Fruit fly (Drosophila melanogaster) whole organism, embryonic: ENCODE measurements around the gene CG5500.

Source experiments
- Antp ChIP-seq: fragments of 200-800 bp; sonication (Bioruptor generic); optimal IDR thresholded peaks from 3 replicates; lab custom pipeline; 2016; ENCODE audit warnings: missing biosample characterization, missing genetic modification characterization
- B-H2 ChIP-seq: fragments of 200-800 bp; sonication (Bioruptor generic); optimal IDR thresholded peaks from 2 replicates; lab custom pipeline; 2018; ENCODE audit warnings: missing biosample characterization, mild to moderate bottlenecking, missing genetic modification characterization
- CG12391 ChIP-seq: fragments of 200-800 bp; sonication (Bioruptor generic); optimal IDR thresholded peaks from 3 replicates; lab custom pipeline; 2018; ENCODE audit warnings: missing biosample characterization, mild to moderate bottlenecking, missing genetic modification characterization, moderate library complexity
- CG12769 ChIP-seq: fragments of 200-800 bp; sonication (Bioruptor generic); optimal IDR thresholded peaks from 2 replicates; lab custom pipeline; 2019; ENCODE audit warnings: missing biosample characterization, mild to moderate bottlenecking, missing genetic modification characterization, moderate library complexity
- CG13123 ChIP-seq: fragments of 200-800 bp; sonication (Bioruptor generic); optimal IDR thresholded peaks from 2 replicates; lab custom pipeline; 2016; ENCODE audit warnings: missing biosample characterization, missing genetic modification characterization
- CG13424 ChIP-seq: fragments of 200-800 bp; sonication (Bioruptor generic); optimal IDR thresholded peaks from 2 replicates; lab custom pipeline; 2019; ENCODE audit warnings: missing biosample characterization, mild to moderate bottlenecking, missing genetic modification characterization, moderate library complexity
- CG13624 ChIP-seq: fragments of 200-800 bp; sonication (Bioruptor generic); optimal IDR thresholded peaks from 2 replicates; lab custom pipeline; 2016; ENCODE audit warnings: missing biosample characterization, missing genetic modification characterization
- CG1529 ChIP-seq: fragments of 200-800 bp; sonication (Bioruptor generic); optimal IDR thresholded peaks from 3 replicates; lab custom pipeline; 2018; ENCODE audit warnings: missing biosample characterization, missing genetic modification characterization
- CG15696 ChIP-seq: fragments of 200-800 bp; sonication (Bioruptor generic); optimal IDR thresholded peaks from 2 replicates; lab custom pipeline; 2019; ENCODE audit warnings: missing biosample characterization, mild to moderate bottlenecking, missing genetic modification characterization, moderate library complexity
- CG17612 ChIP-seq: fragments of 200-800 bp; sonication (Bioruptor generic); IDR thresholded peaks from 2 replicates; pipeline ENCODE4 v1.3.6; 2022; ENCODE audit warnings: missing biosample characterization, missing genetic modification characterization
- CG18764 ChIP-seq: fragments of 200-800 bp; sonication (Bioruptor generic); optimal IDR thresholded peaks from 3 replicates; lab custom pipeline; 2016; ENCODE audit warnings: missing biosample characterization, missing genetic modification characterization
- CG2120 ChIP-seq: fragments of 200-800 bp; sonication (Bioruptor generic); optimal IDR thresholded peaks from 3 replicates; lab custom pipeline; 2016; ENCODE audit warnings: missing biosample characterization, missing genetic modification characterization
- CG30020 ChIP-seq: fragments of 200-800 bp; optimal IDR thresholded peaks from 2 replicates; lab custom pipeline; 2019; ENCODE audit warnings: missing biosample characterization, mild to moderate bottlenecking, missing genetic modification characterization, moderate library complexity
- CG4424 ChIP-seq: fragments of 200-800 bp; sonication (Bioruptor generic); optimal IDR thresholded peaks from 3 replicates; lab custom pipeline; 2016; ENCODE audit warnings: missing biosample characterization, missing genetic modification characterization
- CG5245 ChIP-seq: fragments of 200-800 bp; sonication (Bioruptor generic); optimal IDR thresholded peaks from 3 replicates; lab custom pipeline; 2016; ENCODE audit warnings: missing biosample characterization, missing genetic modification characterization
- CG6272 ChIP-seq: fragments of 200-800 bp; sonication (Bioruptor generic); IDR thresholded peaks from 2 replicates; pipeline ENCODE4 v1.3.6; 2022; ENCODE audit warnings: missing biosample characterization, missing genetic modification characterization
- CG7271 ChIP-seq: fragments of 200-800 bp; sonication (Bioruptor generic); optimal IDR thresholded peaks from 2 replicates; lab custom pipeline; 2018; ENCODE audit warnings: missing biosample characterization, mild to moderate bottlenecking, missing genetic modification characterization, moderate library complexity
- CG8290 ChIP-seq, 3 experiments: fragments of 200-800 bp; sonication (Bioruptor generic); optimal IDR thresholded peaks; 2 replicates each; lab custom pipeline; 2016 to 2019; ENCODE audit warnings: missing biosample characterization in 3 of 3, missing genetic modification characterization in 3 of 3, mild to moderate bottlenecking in 2 of 3, moderate library complexity in 1 of 3
- CG8388 ChIP-seq: fragments of 200-800 bp; sonication (Bioruptor generic); optimal IDR thresholded peaks from 2 replicates; lab custom pipeline; 2019; ENCODE audit warnings: missing biosample characterization, mild to moderate bottlenecking, missing genetic modification characterization, moderate library complexity
- CG9215 ChIP-seq: fragments of 200-800 bp; sonication (Bioruptor generic); IDR thresholded peaks from 2 replicates; pipeline ENCODE4 v1.3.6; 2022; ENCODE audit warnings: missing biosample characterization, missing genetic modification characterization
- Dbx ChIP-seq: fragments of 200-800 bp; sonication (Bioruptor generic); IDR thresholded peaks from 3 replicates; pipeline ENCODE4 v1.3.6; 2022; ENCODE audit warnings: missing biosample characterization, missing genetic modification characterization
- Doc2 ChIP-seq: fragments of 200-800 bp; sonication (Bioruptor generic); IDR thresholded peaks from 2 replicates; pipeline ENCODE4 v1.3.6; 2022; ENCODE audit warnings: missing biosample characterization, missing genetic modification characterization
- Drgx ChIP-seq: fragments of 200-800 bp; sonication (Bioruptor generic); IDR thresholded peaks from 2 replicates; pipeline ENCODE4 v1.3.6; 2022; ENCODE audit warnings: missing biosample characterization, missing genetic modification characterization
- E2f1 ChIP-seq: fragments of 200-800 bp; sonication (Bioruptor generic); IDR thresholded peaks from 2 replicates; pipeline ENCODE4 v1.3.6; 2022; ENCODE audit warnings: missing biosample characterization, missing genetic modification characterization
- E2f2 ChIP-seq: fragments of 200-800 bp; sonication (Bioruptor generic); IDR thresholded peaks from 2 replicates; pipeline ENCODE4 v1.3.6; 2022; ENCODE audit warnings: missing biosample characterization, missing genetic modification characterization
- Fer3 ChIP-seq: fragments of 200-800 bp; sonication (Bioruptor generic); optimal IDR thresholded peaks from 2 replicates; lab custom pipeline; 2018; ENCODE audit warnings: missing biosample characterization, mild to moderate bottlenecking, missing genetic modification characterization, moderate library complexity
- Gug ChIP-seq: fragments of 200-800 bp; sonication (Bioruptor generic); IDR thresholded peaks from 4 replicates; pipeline ENCODE4 v1.3.6; 2022; ENCODE audit warnings: missing biosample characterization, missing genetic modification characterization
- HLHmδ ChIP-seq: fragments of 200-800 bp; sonication (Bioruptor generic); optimal IDR thresholded peaks from 2 replicates; lab custom pipeline; 2018; ENCODE audit warnings: missing biosample characterization, mild to moderate bottlenecking, missing genetic modification characterization, moderate library complexity
- Hmr ChIP-seq: fragments of 200-800 bp; sonication (Bioruptor generic); optimal IDR thresholded peaks from 3 replicates; lab custom pipeline; 2017; ENCODE audit warnings: mild to moderate bottlenecking, missing biosample characterization, missing genetic modification reagents, missing genetic modification characterization
- Mrtf ChIP-seq: fragments of 200-800 bp; sonication (Bioruptor generic); IDR thresholded peaks from 3 replicates; pipeline ENCODE4 v1.3.6; 2022; ENCODE audit warnings: missing biosample characterization, missing genetic modification characterization
- Nf-YB ChIP-seq: fragments of 200-800 bp; sonication (Bioruptor generic); optimal IDR thresholded peaks from 3 replicates; lab custom pipeline; 2019; ENCODE audit warnings: missing biosample characterization, mild to moderate bottlenecking, missing genetic modification characterization, moderate library complexity
- Oaz ChIP-seq: fragments of 200-800 bp; sonication (Bioruptor generic); IDR thresholded peaks from 2 replicates; pipeline ENCODE4 v1.3.6; 2022; ENCODE audit warnings: missing biosample characterization, missing genetic modification characterization
- Sox102F ChIP-seq: fragments of 200-800 bp; sonication (Bioruptor generic); optimal IDR thresholded peaks from 2 replicates; lab custom pipeline; 2018; ENCODE audit warnings: missing biosample characterization, mild to moderate bottlenecking, missing genetic modification characterization, moderate library complexity
- Taf1 ChIP-seq: fragments of 200-800 bp; sonication (Bioruptor generic); IDR thresholded peaks from 2 replicates; pipeline ENCODE4 v1.3.6; 2022; ENCODE audit warnings: missing biosample characterization, missing genetic modification characterization
- Xrp1 ChIP-seq: fragments of 200-800 bp; sonication (Bioruptor generic); IDR thresholded peaks from 2 replicates; pipeline ENCODE4 v1.3.6; 2022; ENCODE audit warnings: missing biosample characterization, missing genetic modification characterization
- bab2 ChIP-seq: fragments of 200-800 bp; sonication (Bioruptor generic); optimal IDR thresholded peaks from 2 replicates; lab custom pipeline; 2016; ENCODE audit warnings: missing biosample characterization, missing genetic modification characterization
- bigmax ChIP-seq: fragments of 200-800 bp; sonication (Bioruptor generic); optimal IDR thresholded peaks from 2 replicates; lab custom pipeline; 2018; ENCODE audit warnings: missing biosample characterization, mild to moderate bottlenecking, missing genetic modification characterization
- chm ChIP-seq: fragments of 200-800 bp; sonication (Bioruptor generic); IDR thresholded peaks from 2 replicates; pipeline ENCODE4 v1.3.6; 2022; ENCODE audit warnings: missing biosample characterization, missing genetic modification characterization
- crc ChIP-seq: fragments of 200-800 bp; sonication (Bioruptor generic); optimal IDR thresholded peaks from 2 replicates; lab custom pipeline; 2016; ENCODE audit warnings: missing biosample characterization, missing genetic modification characterization
- gro ChIP-seq: fragments of 200-800 bp; sonication (Bioruptor generic); optimal IDR thresholded peaks from 2 replicates; lab custom pipeline; 2016; ENCODE audit warnings: missing biosample characterization, missing genetic modification characterization
- ind ChIP-seq: fragments of 200-800 bp; sonication (Bioruptor generic); optimal IDR thresholded peaks from 3 replicates; lab custom pipeline; 2016; ENCODE audit warnings: missing biosample characterization, missing genetic modification characterization
- kni ChIP-seq: fragments of 200-800 bp; sonication (Bioruptor generic); optimal IDR thresholded peaks from 3 replicates; lab custom pipeline; 2017; ENCODE audit warnings: mild to moderate bottlenecking, missing biosample characterization, missing genetic modification reagents, missing genetic modification characterization
- mam ChIP-seq: fragments of 200-800 bp; sonication (Bioruptor generic); optimal IDR thresholded peaks from 3 replicates; lab custom pipeline; 2016; ENCODE audit warnings: missing biosample characterization, missing genetic modification characterization
- nmo ChIP-seq: fragments of 200-800 bp; sonication (Bioruptor generic); optimal IDR thresholded peaks from 2 replicates; lab custom pipeline; 2018; ENCODE audit warnings: missing biosample characterization, mild to moderate bottlenecking, missing genetic modification characterization, moderate library complexity
- pnt ChIP-seq: fragments of 200-800 bp; sonication (Bioruptor generic); optimal IDR thresholded peaks from 3 replicates; lab custom pipeline; 2016; ENCODE audit warnings: missing biosample characterization, missing genetic modification characterization
- pum ChIP-seq: fragments of 200-800 bp; sonication (Bioruptor generic); optimal IDR thresholded peaks from 2 replicates; lab custom pipeline; 2016; ENCODE audit warnings: missing biosample characterization, missing genetic modification characterization
- seq ChIP-seq: fragments of 200-800 bp; sonication (Bioruptor generic); IDR thresholded peaks from 2 replicates; pipeline ENCODE4 v1.3.6; 2022; ENCODE audit warnings: missing biosample characterization, missing genetic modification characterization
- tap ChIP-seq: fragments of 200-800 bp; optimal IDR thresholded peaks from 3 replicates; lab custom pipeline; 2019; ENCODE audit warnings: missing biosample characterization, mild to moderate bottlenecking, missing genetic modification characterization, moderate library complexity
- tx ChIP-seq: fragments of 200-800 bp; sonication (Bioruptor generic); optimal IDR thresholded peaks from 2 replicates; lab custom pipeline; 2016; ENCODE audit warnings: missing biosample characterization, missing genetic modification characterization
- z ChIP-seq: fragments of 200-800 bp; sonication (Bioruptor generic); IDR thresholded peaks from 3 replicates; pipeline ENCODE4 v1.3.6; 2022; ENCODE audit warnings: missing biosample characterization, missing genetic modification characterization
- zen ChIP-seq: fragments of 200-800 bp; sonication (Bioruptor generic); optimal IDR thresholded peaks from 3 replicates; lab custom pipeline; 2018; ENCODE audit warnings: missing biosample characterization, mild to moderate bottlenecking, missing genetic modification characterization, moderate library complexity

Gene CG5500

DNA sequence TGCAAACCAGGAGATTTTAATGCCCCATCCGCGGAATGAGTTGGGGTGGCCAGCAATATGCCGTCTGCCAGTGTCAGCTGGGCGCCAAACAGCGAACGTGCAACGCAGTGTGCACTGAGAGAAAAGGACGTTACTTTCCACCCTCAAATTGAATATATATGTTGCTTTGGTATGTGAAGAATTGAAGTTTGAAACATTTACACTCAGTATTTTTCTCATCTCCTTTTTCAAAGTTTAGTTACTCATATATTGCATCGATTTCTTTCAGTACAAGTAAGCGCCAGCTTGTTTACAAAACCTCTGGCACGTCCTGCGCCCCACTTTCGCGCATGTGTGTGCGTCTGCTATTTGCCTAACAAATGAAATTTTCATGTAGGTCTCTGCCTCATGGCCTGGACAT lies 17.2 kb upstream of the CG5500 start (continued):
- no peak for TF ChIP-seq tap
- peak; percentile 45 for TF ChIP-seq Sox102F (GFP tag; lab: Kevin White, UChicago)
- TF ChIP-seq HLHmδ (GFP tag; lab: Kevin White, UChicago) = no peak
- peak; percentile 5 for TF ChIP-seq Fer3 (tag; lab: Kevin White, UChicago)
- TF ChIP-seq bigmax (GFP tag; lab: Kevin White, UChicago) = no peak
- TF ChIP-seq CG9215 (GFP tag; lab: Robert Waterston, UW) = peak; percentile 67
- no peak for TF ChIP-seq CG8290 (GFP tag; optimal IDR thresholded peaks at IDR 0.05; lab: Kevin White, UChicago)
- TF ChIP-seq CG8290 (tag; optimal IDR thresholded peaks at IDR 0.05; lab: Kevin White, UChicago) = peak in 1 of 2 experiments; percentile 20
- TF ChIP-seq CG17612 = 0 out of 2 replicates have a peak, but pooled peaks have one; percentile 15
- TF ChIP-seq z (GFP tag; lab: Robert Waterston, UW) = 0 out of 3 replicates have a peak, but pooled peaks have one; percentile 36
- no peak for TF ChIP-seq tx (GFP tag; lab: Kevin White, UChicago)
- TF ChIP-seq CG13123 (GFP tag; lab: Kevin White, UChicago) = no peak
- TF ChIP-seq Dbx (GFP tag; lab: Robert Waterston, UW) = peak; percentile 14; the same call in 1 of the 3 replicates
- no peak for TF ChIP-seq Nf-YB (GFP tag; lab: Kevin White, UChicago)
- no peak for TF ChIP-seq seq
- TF ChIP-seq Hmr (GFP tag; lab: Kevin White, UChicago) = peak; percentile 55
- TF ChIP-seq Oaz = 0 out of 2 replicates have a peak, but pooled peaks have one; percentile 23
- no peak for TF ChIP-seq Doc2 (GFP tag; lab: Robert Waterston, UW)
- TF ChIP-seq kni (GFP tag; lab: Kevin White, UChicago) = no peak
- TF ChIP-seq pum = peak; percentile 67
- TF ChIP-seq CG8388 (GFP tag; lab: Kevin White, UChicago) = peak; percentile 19
- peak; percentile 33 for TF ChIP-seq mam (GFP tag; lab: Kevin White, UChicago)
- peak; percentile 65 for TF ChIP-seq gro
- no peak for TF ChIP-seq CG13624
- TF ChIP-seq CG30020 = no peak
- peak; percentile 29 for TF ChIP-seq CG2120 (GFP tag; lab: Kevin White, UChicago)
- peak; percentile 18 for TF ChIP-seq CG13424 (tag; lab: Kevin White, UChicago)
- TF ChIP-seq E2f2 (GFP tag; lab: Robert Waterston, UW) = peak; percentile 16; the same call in 1 of the 2 replicates
- peak; percentile 13 for TF ChIP-seq ind (GFP tag; lab: Kevin White, UChicago)
- no peak for TF ChIP-seq CG1529
- TF ChIP-seq Gug (GFP tag; lab: Robert Waterston, UW) = peak; percentile 53; the same call in 1 of the 4 replicates
- TF ChIP-seq CG12769 (tag; lab: Kevin White, UChicago) = peak; percentile 25
- peak; percentile 62 for TF ChIP-seq crc (GFP tag; lab: Kevin White, UChicago)
- peak; percentile 9 for TF ChIP-seq zen (tag; lab: Kevin White, UChicago)
- peak; percentile 28 for TF ChIP-seq nmo (GFP tag; lab: Kevin White, UChicago)
- no peak for TF ChIP-seq chm
- TF ChIP-seq B-H2 = no peak
- TF ChIP-seq CG5245 = no peak
- peak; percentile 72 for TF ChIP-seq Antp (GFP tag; lab: Kevin White, UChicago)
- TF ChIP-seq CG7271 = no peak
- peak; percentile 82 for TF ChIP-seq Xrp1 (GFP tag; lab: Robert Waterston, UW)
- TF ChIP-seq CG12391 = peak; percentile 34
- TF ChIP-seq CG4424 = peak; percentile 30
- TF ChIP-seq E2f1 (GFP tag; lab: Robert Waterston, UW) = peak; percentile 45
- TF ChIP-seq Mrtf = 0 out of 3 replicates have a peak, but pooled peaks have one; percentile 34
- TF ChIP-seq CG15696 = peak; percentile 54
- no peak for TF ChIP-seq CG6272 (GFP tag; lab: Robert Waterston, UW)
- TF ChIP-seq pnt (GFP tag; lab: Kevin White, UChicago) = peak; percentile 31
- TF ChIP-seq bab2 (GFP tag; lab: Kevin White, UChicago) = peak; percentile 22
- peak; percentile 54; the same call in 1 of the 2 replicates for TF ChIP-seq Drgx (GFP tag; lab: Robert Waterston, UW)
- peak; percentile 45 for TF ChIP-seq Taf1 (GFP tag; lab: Robert Waterston, UW)
- TF ChIP-seq CG18764 (GFP tag; lab: Kevin White, UChicago) = no peak
